Worm (Caenorhabditis elegans) whole organism, L4 larva: ENCODE data around the gene ife-4.

ENCODE experiments used
- ZK546.5 ChIP-seq, 2 experiments: sonication (generic microtip); optimal IDR thresholded peaks; 2 replicates each; lab custom pipeline; 2017; ENCODE audit warnings: missing biosample characterization in 2 of 2, missing genetic modification characterization in 2 of 2
- aly-2 ChIP-seq: sonication (generic microtip); optimal IDR thresholded peaks from 2 replicates; lab custom pipeline; 2018; ENCODE audit warnings: missing biosample characterization, missing genetic modification characterization
- dmd-9 ChIP-seq: fragments of 200-800 bp; sonication (Bioruptor generic); IDR thresholded peaks from 2 replicates; pipeline ENCODE4 v1.3.6; 2022; ENCODE audit warnings: missing genetic modification reagents, missing genetic modification characterization, missing compliant biosample characterization
- nhr-11 ChIP-seq: fragments of 150-350 bp; optimal IDR thresholded peaks from 2 replicates; lab custom pipeline; 2014; ENCODE audit warnings: missing biosample characterization, missing genetic modification characterization
- pqm-1 ChIP-seq: sonication (generic microtip); optimal IDR thresholded peaks from 2 replicates; lab custom pipeline; 2017; ENCODE audit warnings: missing biosample characterization, missing genetic modification characterization
- sdz-12 ChIP-seq: fragments of 200-800 bp; sonication (Bioruptor generic); optimal IDR thresholded peaks from 2 replicates; lab custom pipeline; 2018; ENCODE audit warnings: mild to moderate bottlenecking, missing genetic modification characterization, missing compliant biosample characterization
- snpc-1.2 ChIP-seq: fragments of 200-800 bp; sonication (Bioruptor generic); IDR thresholded peaks from 2 replicates; pipeline ENCODE4 v1.3.6; 2022; ENCODE audit warnings: missing genetic modification reagents, missing genetic modification characterization, missing compliant biosample characterization
- unc-62 ChIP-seq, 3 experiments: fragments of 150-350 bp in 1 of 3; sonication (generic microtip); optimal IDR thresholded peaks in 2 of 3; peaks in 1 of 3; 1 replicate in 1 of 3; 2 replicates in 2 of 3; lab custom pipeline; 2014 to 2017; ENCODE audit warnings: missing biosample characterization in 3 of 3, missing genetic modification characterization in 3 of 3, missing genetic modification reagents in 3 of 3, missing genotype in 1 of 3
- vab-7 ChIP-seq: fragments of 200-800 bp; sonication (Bioruptor generic); IDR thresholded peaks from 2 replicates; pipeline ENCODE4 v1.3.6; 2022; ENCODE audit warnings: missing genetic modification reagents, missing genetic modification characterization, missing compliant biosample characterization
- zag-1 ChIP-seq: fragments of 150-350 bp; optimal IDR thresholded peaks from 2 replicates; lab custom pipeline; 2014; ENCODE audit warnings: missing biosample characterization, missing genetic modification characterization
- zfp-2 ChIP-seq: sonication (generic microtip); optimal IDR thresholded peaks from 2 replicates; lab custom pipeline; 2016; ENCODE audit warnings: mild to moderate bottlenecking, missing genetic modification characterization, missing compliant biosample characterization

DNA sequence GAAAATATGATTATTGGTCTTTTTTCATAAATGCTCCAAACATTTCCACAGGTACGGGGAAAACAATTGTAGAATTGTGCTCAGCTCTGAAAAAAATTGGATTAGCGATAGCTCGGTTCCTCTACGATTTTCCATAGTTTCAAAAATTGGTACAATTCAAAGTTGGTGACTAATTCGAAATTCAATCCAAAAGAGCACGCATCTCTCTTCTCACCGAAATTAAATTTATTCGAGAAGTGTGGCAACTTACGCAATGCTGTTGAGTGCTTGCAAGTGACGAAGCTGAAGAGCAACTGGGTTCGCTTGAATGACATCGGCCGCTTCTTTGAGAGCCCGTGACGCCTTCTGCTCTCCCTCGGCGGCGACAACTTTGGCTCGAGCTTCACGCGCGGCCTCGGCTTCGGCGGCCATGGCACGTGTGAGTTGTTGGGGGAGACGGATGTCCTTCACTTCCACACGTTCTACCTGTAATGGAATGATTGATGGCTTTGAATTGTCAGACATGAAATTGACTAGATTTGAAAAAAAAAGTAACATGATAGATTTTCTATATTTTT lies 46.1 kb upstream of the ife-4 start:
- TF ChIP-seq nhr-11 (tag; lab: Kevin White, UChicago), result no peak
- TF ChIP-seq pqm-1 (tag; lab: Kevin White, UChicago), result no peak
- no peak for TF ChIP-seq zag-1 (tag; lab: Kevin White, UChicago)
- TF ChIP-seq sdz-12, result no peak
- no peak for TF ChIP-seq vab-7 (GFP tag; lab: Robert Waterston, UW)
- no peak for TF ChIP-seq aly-2 (tag; lab: Kevin White, UChicago)
- TF ChIP-seq snpc-1.2 (GFP tag; lab: Robert Waterston, UW), result no peak
- no peak for TF ChIP-seq unc-62 (GFP tag; optimal IDR thresholded peaks at IDR 0.05 in 1 of 2; lab: Kevin White, UChicago)
- no peak for TF ChIP-seq unc-62 (tag; optimal IDR thresholded peaks at IDR 0.05; lab: Kevin White, UChicago)
- TF ChIP-seq ZK546.5 (tag; optimal IDR thresholded peaks at IDR 0.05; lab: Kevin White, UChicago), result no peak
- no peak for TF ChIP-seq zfp-2 (tag; lab: Kevin White, UChicago)
- no peak for TF ChIP-seq dmd-9
